Fruit fly (Drosophila melanogaster): ENCODE measurements around the gene Ugt302E1.
A peak's percentile ranks its signal among the peaks of the same experiment; 100 is the strongest.

Gene Ugt302E1

DNA sequence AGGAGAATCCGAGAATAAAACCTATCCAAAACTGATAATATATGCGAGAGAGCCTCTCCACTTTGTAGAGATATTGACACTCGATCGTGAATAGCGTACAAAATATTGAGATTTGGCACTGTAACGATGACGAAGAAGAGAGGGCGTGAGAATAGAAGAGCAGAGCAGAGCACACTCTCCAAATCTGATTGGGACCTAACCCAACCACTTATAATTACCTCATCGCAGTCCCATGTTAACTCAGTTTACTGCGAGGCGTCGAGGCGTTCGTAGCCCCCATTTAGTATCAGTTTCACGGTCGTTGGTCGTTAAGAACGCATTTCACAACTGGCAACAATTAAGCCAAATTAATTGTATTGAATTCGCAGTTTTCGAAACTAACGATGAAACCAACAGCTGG is 2.4 kb downstream of the Ugt302E1 start, which contains the start of gene Ugt302C1 (continued):
- no peak for TF ChIP-seq Dek (tag; optimal IDR thresholded peaks at IDR 0.05)
- no peak for TF ChIP-seq CG13296 (GFP tag; optimal IDR thresholded peaks at IDR 0.05)
- TF ChIP-seq ranshi (GFP tag; IDR thresholded peaks at IDR 0.05) = no peak
- no peak for TF ChIP-seq CG12942 (GFP tag; optimal IDR thresholded peaks at IDR 0.05)
- no peak for TF ChIP-seq CG12219 (GFP tag; optimal IDR thresholded peaks at IDR 0.05)
- TF ChIP-seq corto (GFP tag; optimal IDR thresholded peaks at IDR 0.05) = peak; percentile 16
- no peak for TF ChIP-seq Fer2 (tag; optimal IDR thresholded peaks at IDR 0.05)
- TF ChIP-seq mirr (GFP tag; optimal IDR thresholded peaks at IDR 0.05) = peak; percentile 53
- no peak for TF ChIP-seq cato (GFP tag; optimal IDR thresholded peaks at IDR 0.05; ENCODE audit: borderline replicate concordance)
- TF ChIP-seq Trl (optimal IDR thresholded peaks at IDR 0.05) = peak; percentile 84 to 98
- TF ChIP-seq Trl (GFP tag; optimal IDR thresholded peaks at IDR 0.05) = peak; percentile 3
- TF ChIP-seq H2.0 (GFP tag; IDR thresholded peaks at IDR 0.05) = no peak
- TF ChIP-seq prd (optimal IDR thresholded peaks at IDR 0.05) = no peak
- no peak for TF ChIP-seq prd (GFP tag; IDR thresholded peaks at IDR 0.05)
- no peak for TF ChIP-seq stwl (tag; optimal IDR thresholded peaks at IDR 0.05)
- TF ChIP-seq CG5180 (GFP tag; optimal IDR thresholded peaks at IDR 0.05) = no peak
- no peak for TF ChIP-seq Xbp1 (GFP tag; optimal IDR thresholded peaks at IDR 0.05)
- TF ChIP-seq HLH3B (GFP tag; IDR thresholded peaks at IDR 0.05) = no peak
- TF ChIP-seq dysf (GFP tag; IDR thresholded peaks at IDR 0.05) = no peak
- no peak for TF ChIP-seq CoRest (tag; optimal IDR thresholded peaks at IDR 0.05)
- peak; percentile 28; the same call in 1 of the 2 replicates for TF ChIP-seq inv (GFP tag; IDR thresholded peaks at IDR 0.05; ENCODE audit: partially characterized antibody)
- TF ChIP-seq CG3281 (GFP tag; optimal IDR thresholded peaks at IDR 0.05) = peak; percentile 37
- no peak for TF ChIP-seq CG12659 (GFP tag; optimal IDR thresholded peaks at IDR 0.05)
- TF ChIP-seq Ets97D (GFP tag; optimal IDR thresholded peaks at IDR 0.05) = no peak
- no peak for TF ChIP-seq en (GFP tag; optimal IDR thresholded peaks at IDR 0.05)
- no peak for TF ChIP-seq ssp (GFP tag; IDR thresholded peaks at IDR 0.05)
- no peak for TF ChIP-seq jing (GFP tag; optimal IDR thresholded peaks at IDR 0.05)
- peak; percentile 56; the same call in 1 of the 2 replicates for TF ChIP-seq NFAT (GFP tag; IDR thresholded peaks at IDR 0.05)
- TF ChIP-seq BtbVII (GFP tag; optimal IDR thresholded peaks at IDR 0.05) = peak; percentile 34
- TF ChIP-seq Mrtf (GFP tag; IDR thresholded peaks at IDR 0.05) = no peak
- TF ChIP-seq lbe (GFP tag; optimal IDR thresholded peaks at IDR 0.05) = no peak
- TF ChIP-seq insv (GFP tag; optimal IDR thresholded peaks at IDR 0.05) = peak in 1 of 2 experiments; percentile 13
- TF ChIP-seq usp (GFP tag; optimal IDR thresholded peaks at IDR 0.05) = no peak
- no peak for TF ChIP-seq Rx (GFP tag; IDR thresholded peaks at IDR 0.05)
- no peak for TF ChIP-seq CG7271 (tag; optimal IDR thresholded peaks at IDR 0.05)
- TF ChIP-seq Blimp-1 (GFP tag; optimal IDR thresholded peaks at IDR 0.05) = no peak
- TF ChIP-seq CG7839 (tag; optimal IDR thresholded peaks at IDR 0.05) = no peak
- no peak for TF ChIP-seq CG2889 (GFP tag; IDR thresholded peaks at IDR 0.05)
- no peak for TF ChIP-seq CG1024 (GFP tag; IDR thresholded peaks at IDR 0.05)
- TF ChIP-seq az2 (GFP tag; optimal IDR thresholded peaks at IDR 0.05) = no peak
- TF ChIP-seq pros (GFP tag; optimal IDR thresholded peaks at IDR 0.05) = no peak
- no peak for TF ChIP-seq CG3838 (GFP tag; optimal IDR thresholded peaks at IDR 0.05)
- no peak for TF ChIP-seq Mad (GFP tag; optimal IDR thresholded peaks at IDR 0.05)
- TF ChIP-seq bigmax (GFP tag; optimal IDR thresholded peaks at IDR 0.05) = no peak
- no peak for TF ChIP-seq YL-1 (GFP tag; optimal IDR thresholded peaks at IDR 0.05)
- no peak for TF ChIP-seq CG14965 (GFP tag; optimal IDR thresholded peaks at IDR 0.05; ENCODE audit: borderline replicate concordance)
- TF ChIP-seq unpg (GFP tag; optimal IDR thresholded peaks at IDR 0.05) = no peak
- TF ChIP-seq tll (GFP tag; optimal IDR thresholded peaks at IDR 0.05) = no peak
- TF ChIP-seq Bgb (GFP tag; IDR thresholded peaks at IDR 0.05; ENCODE audit: partially characterized antibody) = 0 out of 2 replicates have a peak, but pooled peaks have one; percentile 65
- TF ChIP-seq CG34376 (GFP tag; optimal IDR thresholded peaks at IDR 0.05) = peak; percentile 73
- no peak for TF ChIP-seq Six4 (GFP tag; optimal IDR thresholded peaks at IDR 0.05)
